Fruit fly (Drosophila melanogaster) whole organism, embryonic: ENCODE results near the gene CG43389.

Source experiments
- CG1024 ChIP-seq: fragments of 200-800 bp; sonication (Bioruptor generic); IDR thresholded peaks from 2 replicates; pipeline ENCODE4 v1.3.6; 2022; ENCODE audit warnings: missing biosample characterization, missing genetic modification characterization
- CG11456 ChIP-seq: fragments of 200-800 bp; sonication (Bioruptor generic); IDR thresholded peaks from 3 replicates; pipeline ENCODE4 v1.3.6; 2022; ENCODE audit warnings: missing biosample characterization, missing genetic modification characterization
- CG11695 ChIP-seq: fragments of 200-800 bp; sonication (Bioruptor generic); IDR thresholded peaks from 3 replicates; pipeline ENCODE4 v1.3.6; 2022; ENCODE audit warnings: missing biosample characterization, missing genetic modification characterization
- CG12659 ChIP-seq: fragments of 200-800 bp; sonication (Bioruptor generic); optimal IDR thresholded peaks from 3 replicates; lab custom pipeline; 2017; ENCODE audit warnings: mild to moderate bottlenecking, missing biosample characterization, missing genetic modification reagents, missing genetic modification characterization
- CG14014 ChIP-seq: fragments of 200-800 bp; sonication (Bioruptor generic); IDR thresholded peaks from 2 replicates; pipeline ENCODE4 v1.3.6; 2022; ENCODE audit warnings: missing biosample characterization, missing genetic modification characterization
- CG1603 ChIP-seq: fragments of 200-800 bp; sonication (Bioruptor generic); optimal IDR thresholded peaks from 2 replicates; lab custom pipeline; 2019; ENCODE audit warnings: missing biosample characterization, mild to moderate bottlenecking, missing genetic modification characterization, moderate library complexity
- CG17359 ChIP-seq: fragments of 200-800 bp; sonication (Bioruptor generic); optimal IDR thresholded peaks from 3 replicates; lab custom pipeline; 2018; ENCODE audit warnings: missing biosample characterization, mild to moderate bottlenecking, missing genetic modification characterization, moderate library complexity
- CG17829 ChIP-seq: fragments of 200-800 bp; optimal IDR thresholded peaks from 2 replicates; lab custom pipeline; 2019; ENCODE audit warnings: missing biosample characterization, mild to moderate bottlenecking, missing genetic modification characterization, moderate library complexity
- CG18619 ChIP-seq: fragments of 200-800 bp; sonication (Bioruptor generic); optimal IDR thresholded peaks from 3 replicates; lab custom pipeline; 2017; ENCODE audit warnings: missing biosample characterization, mild to moderate bottlenecking, missing genetic modification characterization
- CG2202 ChIP-seq: fragments of 200-800 bp; sonication (Bioruptor generic); optimal IDR thresholded peaks from 2 replicates; lab custom pipeline; 2018; ENCODE audit warnings: missing biosample characterization, mild to moderate bottlenecking, missing genetic modification characterization
- CG2678 ChIP-seq: fragments of 200-800 bp; sonication (Bioruptor generic); optimal IDR thresholded peaks from 3 replicates; lab custom pipeline; 2019; ENCODE audit warnings: missing biosample characterization, mild to moderate bottlenecking, missing genetic modification characterization, moderate library complexity
- CG2712 ChIP-seq: fragments of 200-800 bp; optimal IDR thresholded peaks from 3 replicates; lab custom pipeline; 2019; ENCODE audit warnings: missing biosample characterization, mild to moderate bottlenecking, missing genetic modification characterization, moderate library complexity
- CG30020 ChIP-seq: fragments of 200-800 bp; optimal IDR thresholded peaks from 2 replicates; lab custom pipeline; 2019; ENCODE audit warnings: missing biosample characterization, mild to moderate bottlenecking, missing genetic modification characterization, moderate library complexity
- CG31224 ChIP-seq: fragments of 200-800 bp; sonication (Bioruptor generic); IDR thresholded peaks from 2 replicates; pipeline ENCODE4 v1.3.6; 2022; ENCODE audit warnings: missing biosample characterization, missing genetic modification characterization
- CG31441 ChIP-seq: fragments of 200-800 bp; sonication (Bioruptor generic); IDR thresholded peaks from 2 replicates; pipeline ENCODE4 v1.3.6; 2022; ENCODE audit warnings: missing biosample characterization, missing genetic modification characterization
- CG33213 ChIP-seq: fragments of 200-800 bp; sonication (Bioruptor generic); optimal IDR thresholded peaks from 3 replicates; lab custom pipeline; 2016; ENCODE audit warnings: missing biosample characterization, missing genetic modification characterization
- CG3847 ChIP-seq: fragments of 200-800 bp; sonication (Bioruptor generic); IDR thresholded peaks from 2 replicates; pipeline ENCODE4 v1.3.6; 2022; ENCODE audit warnings: missing biosample characterization, missing genetic modification characterization
- CG4424 ChIP-seq: fragments of 200-800 bp; sonication (Bioruptor generic); optimal IDR thresholded peaks from 3 replicates; lab custom pipeline; 2016; ENCODE audit warnings: missing biosample characterization, missing genetic modification characterization
- CG4730 ChIP-seq: fragments of 200-800 bp; sonication (Bioruptor generic); IDR thresholded peaks from 2 replicates; pipeline ENCODE4 v1.3.6; 2022; ENCODE audit warnings: missing biosample characterization, missing genetic modification characterization
- CG4820 ChIP-seq: fragments of 200-800 bp; sonication (Bioruptor generic); optimal IDR thresholded peaks from 3 replicates; lab custom pipeline; 2016; ENCODE audit warnings: missing biosample characterization, missing genetic modification characterization
- CG5245 ChIP-seq: fragments of 200-800 bp; sonication (Bioruptor generic); optimal IDR thresholded peaks from 3 replicates; lab custom pipeline; 2016; ENCODE audit warnings: missing biosample characterization, missing genetic modification characterization
- CG7372 ChIP-seq: fragments of 200-800 bp; sonication (Bioruptor generic); IDR thresholded peaks from 2 replicates; pipeline ENCODE4 v1.3.6; 2022; ENCODE audit warnings: missing biosample characterization, missing genetic modification characterization
- CG9817 ChIP-seq: fragments of 200-800 bp; sonication (Bioruptor generic); optimal IDR thresholded peaks from 2 replicates; lab custom pipeline; 2018; ENCODE audit warnings: missing biosample characterization, mild to moderate bottlenecking, missing genetic modification characterization, moderate library complexity
- CG9932 ChIP-seq: fragments of 200-800 bp; sonication (Bioruptor generic); IDR thresholded peaks from 2 replicates; pipeline ENCODE4 v1.3.6; 2022; ENCODE audit warnings: missing biosample characterization, missing genetic modification characterization
- Dbx ChIP-seq: fragments of 200-800 bp; sonication (Bioruptor generic); IDR thresholded peaks from 3 replicates; pipeline ENCODE4 v1.3.6; 2022; ENCODE audit warnings: missing biosample characterization, missing genetic modification characterization
- Deaf1 ChIP-seq: fragments of 200-800 bp; optimal IDR thresholded peaks from 3 replicates; lab custom pipeline; 2019; ENCODE audit warnings: missing biosample characterization, mild to moderate bottlenecking, missing genetic modification characterization, moderate library complexity
- Dip2 ChIP-seq: fragments of 200-800 bp; sonication (Bioruptor generic); IDR thresholded peaks from 2 replicates; pipeline ENCODE4 v1.3.6; 2022; ENCODE audit warnings: missing biosample characterization, missing genetic modification characterization
- Drgx ChIP-seq: fragments of 200-800 bp; sonication (Bioruptor generic); IDR thresholded peaks from 2 replicates; pipeline ENCODE4 v1.3.6; 2022; ENCODE audit warnings: missing biosample characterization, missing genetic modification characterization
- Ets65A ChIP-seq: fragments of 200-800 bp; sonication (Bioruptor generic); peaks from one replicate; lab custom pipeline; 2016; ENCODE audit warnings: missing biosample characterization, missing genetic modification characterization
- MTF-1 ChIP-seq: fragments of 200-800 bp; sonication (Bioruptor generic); optimal IDR thresholded peaks from 2 replicates; lab custom pipeline; 2018; ENCODE audit warnings: missing biosample characterization, mild to moderate bottlenecking, missing genetic modification characterization, borderline replicate concordance
- Mrtf ChIP-seq: fragments of 200-800 bp; sonication (Bioruptor generic); IDR thresholded peaks from 3 replicates; pipeline ENCODE4 v1.3.6; 2022; ENCODE audit warnings: missing biosample characterization, missing genetic modification characterization
- Opbp ChIP-seq: fragments of 200-800 bp; sonication (Bioruptor generic); IDR thresholded peaks from 3 replicates; pipeline ENCODE4 v1.3.6; 2022; ENCODE audit warnings: missing biosample characterization, missing genetic modification characterization; ENCODE audit not compliant: partially characterized antibody
- Ptx1 ChIP-seq: fragments of 200-800 bp; sonication (Bioruptor generic); IDR thresholded peaks from 2 replicates; pipeline ENCODE4 v1.3.6; 2022; ENCODE audit warnings: missing biosample characterization, missing genetic modification characterization
- Rfx ChIP-seq: fragments of 200-800 bp; sonication (Bioruptor generic); IDR thresholded peaks from 2 replicates; pipeline ENCODE4 v1.3.6; 2022; ENCODE audit warnings: missing biosample characterization, missing genetic modification characterization
- Rx ChIP-seq: fragments of 200-800 bp; sonication (Bioruptor generic); IDR thresholded peaks from 2 replicates; pipeline ENCODE4 v1.3.6; 2022; ENCODE audit warnings: missing biosample characterization, missing genetic modification characterization
- Six4 ChIP-seq: fragments of 200-800 bp; sonication (Bioruptor generic); optimal IDR thresholded peaks from 2 replicates; lab custom pipeline; 2016; ENCODE audit warnings: missing biosample characterization, missing genetic modification characterization
- aop ChIP-seq: fragments of 200-800 bp; sonication (Bioruptor generic); IDR thresholded peaks from 2 replicates; pipeline ENCODE4 v1.3.6; 2022; ENCODE audit warnings: missing biosample characterization, missing genetic modification characterization
- bab2 ChIP-seq: fragments of 200-800 bp; sonication (Bioruptor generic); optimal IDR thresholded peaks from 2 replicates; lab custom pipeline; 2016; ENCODE audit warnings: missing biosample characterization, missing genetic modification characterization
- cwo ChIP-seq: fragments of 200-800 bp; sonication (Bioruptor generic); optimal IDR thresholded peaks from 3 replicates; lab custom pipeline; 2017; ENCODE audit warnings: missing biosample characterization, missing genetic modification characterization, mild to moderate bottlenecking, moderate library complexity, missing genetic modification reagents
- dysf ChIP-seq: fragments of 200-800 bp; sonication (Bioruptor generic); IDR thresholded peaks from 3 replicates; pipeline ENCODE4 v1.3.6; 2022; ENCODE audit warnings: missing biosample characterization, missing genetic modification characterization
- gem ChIP-seq: fragments of 200-800 bp; sonication (Bioruptor generic); optimal IDR thresholded peaks from 2 replicates; lab custom pipeline; 2019; ENCODE audit warnings: missing biosample characterization, mild to moderate bottlenecking, missing genetic modification characterization, moderate library complexity
- grn ChIP-seq: fragments of 200-800 bp; sonication (Bioruptor generic); optimal IDR thresholded peaks from 3 replicates; lab custom pipeline; 2017; ENCODE audit warnings: missing biosample characterization, missing genetic modification characterization
- lmd ChIP-seq: fragments of 200-800 bp; sonication (Bioruptor generic); IDR thresholded peaks from 2 replicates; pipeline ENCODE4 v1.3.6; 2022; ENCODE audit warnings: missing biosample characterization, missing genetic modification characterization
- onecut ChIP-seq: fragments of 200-800 bp; sonication (Bioruptor generic); IDR thresholded peaks from 2 replicates; pipeline ENCODE4 v1.3.6; 2022; ENCODE audit warnings: missing biosample characterization, missing genetic modification characterization
- phol ChIP-seq: fragments of 200-800 bp; sonication (Bioruptor generic); optimal IDR thresholded peaks from 3 replicates; lab custom pipeline; 2018; ENCODE audit warnings: missing biosample characterization, mild to moderate bottlenecking, missing genetic modification characterization, moderate library complexity
- sens ChIP-seq: fragments of 200-800 bp; sonication (Bioruptor generic); peaks from one replicate; lab custom pipeline; 2016; ENCODE audit warnings: missing biosample characterization, missing genetic modification characterization
- sens-2 ChIP-seq: fragments of 200-800 bp; sonication (Bioruptor generic); IDR thresholded peaks from 2 replicates; pipeline ENCODE4 v1.3.6; 2022; ENCODE audit warnings: missing biosample characterization, missing genetic modification characterization
- stwl ChIP-seq: fragments of 200-800 bp; sonication (Bioruptor generic); optimal IDR thresholded peaks from 3 replicates; lab custom pipeline; 2018; ENCODE audit warnings: missing biosample characterization, mild to moderate bottlenecking, missing genetic modification characterization, moderate library complexity
- tgo ChIP-seq: fragments of 200-800 bp; sonication (Bioruptor generic); IDR thresholded peaks from 3 replicates; pipeline ENCODE4 v1.3.6; 2022; ENCODE audit warnings: missing biosample characterization, missing genetic modification characterization
- vvl ChIP-seq: fragments of 200-800 bp; sonication (Bioruptor generic); IDR thresholded peaks from 2 replicates; pipeline ENCODE4 v1.3.6; 2022; ENCODE audit warnings: missing biosample characterization, missing genetic modification characterization

The CG43389 gene

DNA sequence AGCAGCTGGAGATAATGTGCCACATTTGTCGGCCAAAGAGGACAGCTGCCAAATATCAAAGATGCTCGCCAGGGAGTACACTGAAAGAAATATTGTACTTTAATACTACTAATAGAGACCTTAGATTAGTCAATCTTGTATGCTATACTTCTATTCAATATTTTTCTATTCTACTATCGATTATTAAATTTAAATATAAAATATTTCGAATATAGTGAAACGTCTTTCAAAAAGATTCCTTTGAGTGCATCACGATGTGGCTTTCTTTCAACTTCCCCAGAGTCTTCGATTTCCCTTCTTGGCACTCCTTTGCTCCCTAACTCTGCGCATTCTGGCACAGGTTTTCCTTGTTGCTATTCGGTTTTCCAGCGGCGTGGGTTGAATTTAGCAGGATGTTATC, 37.1 kb downstream of the CG43389 start:
- peak; percentile 14; the same call in 1 of the 2 replicates for TF ChIP-seq Drgx
- peak; percentile 57 for TF ChIP-seq sens (GFP tag; lab: Kevin White, UChicago)
- TF ChIP-seq gem = peak; percentile 14
- no peak for TF ChIP-seq CG9932
- no peak for TF ChIP-seq Deaf1 (tag; lab: Kevin White, UChicago)
- TF ChIP-seq, all 482 proteins: peak for 3

DNA sequence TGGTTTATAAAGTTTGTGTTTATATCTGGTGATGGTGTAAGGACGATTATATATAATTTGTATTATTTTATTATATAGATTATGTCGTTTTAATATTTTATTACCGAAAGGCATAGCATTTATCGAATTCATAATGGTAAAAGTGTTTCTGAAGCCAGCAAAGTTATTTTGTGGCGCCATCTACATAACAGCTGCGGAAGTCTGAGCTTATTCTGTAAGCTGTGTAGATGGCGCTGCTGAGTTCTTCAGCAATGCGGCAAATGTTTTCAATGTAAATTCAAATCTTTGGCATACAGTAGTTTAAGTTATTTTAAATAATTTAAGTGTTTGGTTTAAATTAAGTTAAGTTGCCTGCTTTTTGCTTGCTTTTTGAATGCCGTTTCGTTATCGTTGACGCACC, 40.6 kb downstream of the CG43389 start:
- TF ChIP-seq CG2678 = no peak
- peak; percentile 83 for TF ChIP-seq Rfx (GFP tag; lab: Robert Waterston, UW)
- no peak for TF ChIP-seq CG12659 (GFP tag; lab: Kevin White, UChicago)
- no peak for TF ChIP-seq CG9817 (tag; lab: Kevin White, UChicago)
- peak; percentile 50; the same call in 1 of the 3 replicates for TF ChIP-seq Dbx
- TF ChIP-seq vvl (GFP tag; lab: Robert Waterston, UW) = peak; percentile 22; the same call in 1 of the 2 replicates
- 0 out of 2 replicates have a peak, but pooled peaks have one; percentile 9 for TF ChIP-seq CG31441
- peak; percentile 44; the same call in 1 of the 2 replicates for TF ChIP-seq CG14014 (GFP tag; lab: Robert Waterston, UW)
- no peak for TF ChIP-seq Rx (GFP tag; lab: Robert Waterston, UW)
- peak; percentile 94 for TF ChIP-seq Dip2
- no peak for TF ChIP-seq Ets65A (GFP tag; lab: Kevin White, UChicago)
- no peak for TF ChIP-seq aop (GFP tag; lab: Robert Waterston, UW)
- TF ChIP-seq CG11456 = peak; percentile 93
- peak; percentile 35; the same call in 2 of the 3 replicates for TF ChIP-seq Mrtf (GFP tag; lab: Robert Waterston, UW)
- peak; percentile 52 for TF ChIP-seq CG5245 (GFP tag; lab: Kevin White, UChicago)
- no peak for TF ChIP-seq CG31224 (GFP tag; lab: Robert Waterston, UW)
- TF ChIP-seq bab2 = peak; percentile 2
- peak; percentile 46 for TF ChIP-seq CG17829 (tag; lab: Kevin White, UChicago)
- TF ChIP-seq CG3847 (GFP tag; lab: Robert Waterston, UW) = peak; percentile 28; the same call in 1 of the 2 replicates
- peak; percentile 74 for TF ChIP-seq stwl (tag; lab: Kevin White, UChicago)
- TF ChIP-seq CG33213 = peak; percentile 27
- no peak for TF ChIP-seq CG30020 (tag; lab: Kevin White, UChicago)
- peak; percentile 46 for TF ChIP-seq onecut
- TF ChIP-seq phol (tag; lab: Kevin White, UChicago) = peak; percentile 21
- peak; percentile 67 for TF ChIP-seq CG1024
- TF ChIP-seq CG18619 = no peak
- 0 out of 2 replicates have a peak, but pooled peaks have one; percentile 7 for TF ChIP-seq sens-2 (GFP tag; lab: Robert Waterston, UW)
- peak; percentile 37; the same call in 1 of the 2 replicates for TF ChIP-seq CG7372 (GFP tag; lab: Robert Waterston, UW)
- TF ChIP-seq CG11695 (GFP tag; lab: Robert Waterston, UW) = no peak
- peak; percentile 60 for TF ChIP-seq Ptx1 (GFP tag; lab: Robert Waterston, UW)
- peak; percentile 42 for TF ChIP-seq Six4 (GFP tag; lab: Kevin White, UChicago)
- peak; percentile 34 for TF ChIP-seq CG4820 (GFP tag; lab: Kevin White, UChicago)
- peak; percentile 36; the same call in 1 of the 3 replicates for TF ChIP-seq tgo (GFP tag; lab: Robert Waterston, UW)
- no peak for TF ChIP-seq grn (GFP tag; lab: Kevin White, UChicago)
- TF ChIP-seq MTF-1 (GFP tag; lab: Kevin White, UChicago) = peak; percentile 32
- no peak for TF ChIP-seq CG2202 (tag; lab: Kevin White, UChicago)
- TF ChIP-seq dysf (GFP tag; lab: Robert Waterston, UW) = peak; percentile 56; the same call in 2 of the 3 replicates
- no peak for TF ChIP-seq cwo
- peak; percentile 18; the same call in 1 of the 3 replicates for TF ChIP-seq Opbp (GFP tag; lab: Robert Waterston, UW)
- TF ChIP-seq CG4730 (GFP tag; lab: Robert Waterston, UW) = peak; percentile 58; the same call in 1 of the 2 replicates
- TF ChIP-seq CG4424 = peak; percentile 39
- TF ChIP-seq CG1603 (tag; lab: Kevin White, UChicago) = no peak
- TF ChIP-seq lmd (GFP tag; lab: Robert Waterston, UW) = peak; percentile 58; the same call in 1 of the 2 replicates
- TF ChIP-seq CG17359 (tag; lab: Kevin White, UChicago) = peak; percentile 55
- peak; percentile 49 for TF ChIP-seq CG2712 (tag; lab: Kevin White, UChicago)
